Fruit fly (Drosophila melanogaster) whole organism: ENCODE measurements around the gene CG3277.

Source experiments
- Dll ChIP-seq: fragments of >200 bp; optimal IDR thresholded peaks from 2 replicates; lab custom pipeline; 2017
- EcR ChIP-seq, 2 experiments: fragments of >200 bp; optimal IDR thresholded peaks; 2 replicates each; lab custom pipeline; 2017; ENCODE audit warnings: missing biosample characterization in 2 of 2, missing genetic modification characterization in 2 of 2, missing genetic modification reagents in 2 of 2
- pan ChIP-seq: fragments of >200 bp; optimal IDR thresholded peaks from 2 replicates; lab custom pipeline; 2017
- psq ChIP-seq: fragments of >200 bp; optimal IDR thresholded peaks from 2 replicates; lab custom pipeline; 2017
- usp ChIP-seq: fragments of >200 bp; optimal IDR thresholded peaks from 2 replicates; lab custom pipeline; 2017; ENCODE audit warnings: missing biosample characterization, missing genetic modification characterization, mixed read lengths

DNA sequence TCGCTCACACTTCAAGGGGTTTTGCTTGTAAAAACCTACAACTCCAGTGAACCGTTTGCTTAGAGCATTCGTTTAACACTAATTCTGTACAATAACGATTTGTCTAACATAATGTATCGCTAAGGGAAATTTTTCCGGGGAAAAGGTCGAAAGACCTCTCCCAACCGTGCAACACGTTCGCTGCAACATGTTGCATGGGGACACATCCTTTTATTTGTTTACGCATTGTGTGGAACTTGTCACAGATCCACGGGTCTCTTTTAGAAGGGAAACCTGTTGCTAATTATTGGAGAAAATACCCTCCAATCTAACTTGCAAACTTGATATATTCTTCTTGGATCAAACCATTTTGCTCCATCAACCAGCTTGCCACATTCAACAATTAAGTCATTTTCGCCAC is 38.3 kb upstream of the CG3277 start:
- TF ChIP-seq EcR (GFP tag; optimal IDR thresholded peaks at IDR 0.05; lab: Kevin White, UChicago) (no peak), Dll (lab: Kevin White, UChicago) (no peak), pan (lab: Kevin White, UChicago) (no peak), psq (lab: Kevin White, UChicago) (no peak), usp (no peak)
